Worm (Caenorhabditis elegans) whole organism, L3 larva: ENCODE results near the gene C02F5.5.

Experiments
- ceh-16 ChIP-seq: sonication (generic microtip); optimal IDR thresholded peaks from 2 replicates; lab custom pipeline; 2017; ENCODE audit warnings: missing biosample characterization, missing genetic modification characterization
- ceh-82 ChIP-seq: fragments of 150-350 bp; optimal IDR thresholded peaks from 2 replicates; lab custom pipeline; 2014; ENCODE audit warnings: missing biosample characterization, missing genetic modification characterization
- elt-2 ChIP-seq: sonication (generic microtip); optimal IDR thresholded peaks from 2 replicates; lab custom pipeline; 2016; ENCODE audit warnings: missing genetic modification reagents, mild to moderate bottlenecking, missing genetic modification characterization, missing compliant biosample characterization
- elt-3 ChIP-seq, 3 experiments: fragments of 150-350 bp in 1 of 3; sonication (generic microtip) in 2 of 3; optimal IDR thresholded peaks; 2 replicates in 2 of 3; 4 replicates in 1 of 3; lab custom pipeline; 2014 to 2017; ENCODE audit warnings: missing biosample characterization in 3 of 3, missing genetic modification characterization in 3 of 3
- fos-1 ChIP-seq: fragments of 150-350 bp; optimal IDR thresholded peaks from 2 replicates; lab custom pipeline; 2014; ENCODE audit warnings: missing biosample characterization, missing genetic modification characterization
- lin-15B ChIP-seq: fragments of 150-350 bp; optimal IDR thresholded peaks from 2 replicates; lab custom pipeline; 2014; ENCODE audit warnings: missing biosample characterization, missing genetic modification characterization
- pqm-1 ChIP-seq: fragments of 150-350 bp; optimal IDR thresholded peaks from 2 replicates; lab custom pipeline; 2017; ENCODE audit warnings: missing biosample characterization, missing genetic modification characterization, inconsistent platforms
- sea-2 ChIP-seq: fragments of 150-350 bp; sonication (generic microtip); optimal IDR thresholded peaks from 4 replicates; lab custom pipeline; 2014; ENCODE audit warnings: missing biosample characterization, missing genetic modification reagents, missing genetic modification characterization
- skn-1 ChIP-seq: fragments of 150-350 bp; optimal IDR thresholded peaks from 2 replicates; lab custom pipeline; 2014; ENCODE audit warnings: missing biosample characterization, missing genetic modification characterization
- tbx-2 ChIP-seq: sonication (generic microtip); optimal IDR thresholded peaks from 2 replicates; lab custom pipeline; 2016; ENCODE audit warnings: mild to moderate bottlenecking, missing genetic modification characterization, missing compliant biosample characterization
- unc-62 ChIP-seq: fragments of 150-350 bp; sonication (generic microtip); optimal IDR thresholded peaks from 4 replicates; lab custom pipeline; 2014; ENCODE audit warnings: missing biosample characterization, missing genetic modification reagents, missing genetic modification characterization
- ztf-11 ChIP-seq: fragments of 150-350 bp; optimal IDR thresholded peaks from 2 replicates; lab custom pipeline; 2014; ENCODE audit warnings: missing biosample characterization, missing genetic modification characterization

- TF ChIP-seq unc-62 (GFP tag; lab: Kevin White, UChicago) (no peak), lin-15B (tag; lab: Kevin White, UChicago) (no peak), tbx-2 (no peak), ztf-11 (no peak), ceh-82 (no peak), pqm-1 (tag; lab: Kevin White, UChicago) (no peak), elt-2 (tag; lab: Kevin White, UChicago) (no peak), sea-2 (no peak), fos-1 (no peak), ceh-16 (tag; lab: Kevin White, UChicago) (no peak), elt-3 (tag; optimal IDR thresholded peaks at IDR 0.05; lab: Kevin White, UChicago) (no peak), skn-1 (no peak)
These were observed 42.8 kb downstream of the C02F5.5 start, which contains the start of gene mig-10 for ce11 chrIII:8278801-8279200.
